Fruit fly (Drosophila melanogaster) whole organism: ENCODE measurements around the gene sim.

ENCODE experiments used
- CG8478 ChIP-seq: fragments of >200 bp; optimal IDR thresholded peaks from 2 replicates; lab custom pipeline; 2018; ENCODE audit warnings: inconsistent platforms
- pan ChIP-seq: fragments of >200 bp; optimal IDR thresholded peaks from 2 replicates; lab custom pipeline; 2017

DNA sequence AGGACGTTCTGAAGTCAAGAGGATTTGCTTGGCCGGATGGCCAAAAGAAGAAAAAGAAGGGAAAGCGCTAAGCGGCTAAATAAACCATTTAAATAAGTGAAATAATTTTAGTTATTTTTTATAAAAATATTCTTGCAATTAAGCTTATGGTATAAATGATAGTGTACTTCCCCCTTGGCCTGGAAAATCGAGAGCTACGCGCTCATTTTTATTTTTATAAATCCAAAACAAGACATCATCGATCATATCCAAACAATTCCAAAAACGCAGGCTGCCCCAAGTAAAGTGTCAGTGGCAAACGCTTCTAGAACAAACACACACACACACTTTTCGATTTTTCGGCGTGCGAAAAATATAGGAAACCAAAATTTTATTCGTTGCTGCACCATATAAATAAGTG lies 13.1 kb upstream of the sim start, which contains the start of gene Hsc70-2:
- no peak for TF ChIP-seq CG8478 (lab: Kevin White, UChicago)
- TF ChIP-seq pan (lab: Kevin White, UChicago) = no peak
